Worm (Caenorhabditis elegans): ENCODE data around the gene B0273.115.

ce11 chrIV:5493135-5493534 lies 2.2 kb upstream of the B0273.115 start:
- TF ChIP-seq ceh-19 (GFP tag; optimal IDR thresholded peaks at IDR 0.05) (no peak), nhr-11 (tag; optimal IDR thresholded peaks at IDR 0.05) (no peak), pros-1 (tag; optimal IDR thresholded peaks at IDR 0.05) (no peak), K09A11.1 (tag; optimal IDR thresholded peaks at IDR 0.05; ENCODE audit: insufficient read depth) (no peak), nfya-1 (tag; optimal IDR thresholded peaks at IDR 0.05) (no peak), ceh-6 (GFP tag; optimal IDR thresholded peaks at IDR 0.05) (no peak), fkh-10 (GFP tag; optimal IDR thresholded peaks at IDR 0.05) (no peak), hlh-13 (GFP tag; optimal IDR thresholded peaks at IDR 0.05) (no peak)

All from whole organism, late embryonic.